ENCODE assay signal across 6 worm cellular contexts in the genomic region with DNA sequence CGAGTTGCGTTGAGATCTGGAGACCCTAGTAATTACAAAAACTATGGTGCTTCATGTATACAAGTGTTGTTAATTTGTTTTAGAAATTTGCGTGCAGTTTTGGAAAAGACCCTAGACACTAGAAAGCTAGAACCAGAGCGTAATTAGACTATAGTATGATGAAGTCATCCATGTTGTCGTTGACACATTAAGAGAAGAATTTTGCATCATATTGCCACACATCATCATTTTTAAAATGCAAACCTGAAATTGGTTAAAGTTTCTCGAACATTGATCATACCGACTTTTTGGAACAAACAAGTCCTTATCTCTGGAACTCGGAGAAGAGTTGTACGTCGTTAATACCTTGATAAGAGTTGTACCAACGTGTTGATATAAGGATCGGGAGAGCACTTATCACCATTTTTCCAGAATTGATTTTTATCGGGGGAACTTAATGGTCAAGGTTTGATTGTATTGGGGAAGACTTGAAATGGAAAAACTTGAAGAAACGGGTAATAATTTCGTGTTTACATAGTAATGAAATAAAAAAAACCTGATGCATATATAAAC.
TF ChIP-seq lines count a peak whose summit lies in the region.

No protein-coding gene starts in this region.

TF ChIP-seq in whole organism, L1 larva, 84 proteins besides CTCF, POLR2A, EP300 and RAD21 (continues in another document):
- TF ChIP-seq snpc-4 (tag; optimal IDR thresholded peaks at IDR 0.05; lab: Kevin White, UChicago) (no peak), lin-14 (GFP tag; optimal IDR thresholded peaks at IDR 0.05; lab: Kevin White, UChicago) (peak; percentile 26), ceh-82 (tag; optimal IDR thresholded peaks at IDR 0.05; lab: Kevin White, UChicago) (no peak), blmp-1 (tag; optimal IDR thresholded peaks at IDR 0.05; lab: Kevin White, UChicago) (no peak), skn-1 (tag; optimal IDR thresholded peaks at IDR 0.05; lab: Kevin White, UChicago) (no peak), isw-1 (GFP tag; IDR thresholded peaks at IDR 0.05; lab: Robert Waterston, UW) (no peak), lin-35 (GFP tag; optimal IDR thresholded peaks at IDR 0.05; lab: Kevin White, UChicago) (peak in 1 of 2 experiments; percentile 11), lin-39 (tag; optimal IDR thresholded peaks at IDR 0.05; lab: Kevin White, UChicago) (no peak), nhr-20 (tag; optimal IDR thresholded peaks at IDR 0.05; lab: Kevin White, UChicago) (peak; percentile 42), nhr-19 (GFP tag; conservative IDR thresholded peaks at IDR 0.05; lab: Robert Waterston, UW) (peak; percentile 27; the same call in 1 of the 2 replicates), lir-3 (tag; optimal IDR thresholded peaks at IDR 0.05; lab: Kevin White, UChicago; ENCODE audit: poor library complexity) (no peak), alr-1 (tag; optimal IDR thresholded peaks at IDR 0.05; lab: Kevin White, UChicago; ENCODE audit: borderline replicate concordance) (no peak), nhr-76 (tag; optimal IDR thresholded peaks at IDR 0.05; lab: Kevin White, UChicago) (no peak), xbp-1 (tag; optimal IDR thresholded peaks at IDR 0.05; lab: Kevin White, UChicago) (no peak)

TF ChIP-seq in whole organism, L2 larva, 48 proteins besides CTCF, POLR2A, EP300 and RAD21 (continues in another document):
- TF ChIP-seq sma-9 (GFP tag; optimal IDR thresholded peaks at IDR 0.05; lab: Kevin White, UChicago) (peak; percentile 92), sma-9 (tag; optimal IDR thresholded peaks at IDR 0.05; lab: Kevin White, UChicago) (no peak), zag-1 (tag; optimal IDR thresholded peaks at IDR 0.05; lab: Kevin White, UChicago) (no peak), egl-27 (tag; optimal IDR thresholded peaks at IDR 0.05; lab: Kevin White, UChicago) (no peak), ZK546.5 (tag; optimal IDR thresholded peaks at IDR 0.05; lab: Kevin White, UChicago) (no peak), F13H6.1 (tag; optimal IDR thresholded peaks at IDR 0.05; lab: Kevin White, UChicago) (peak; percentile 18), elt-1 (tag; optimal IDR thresholded peaks at IDR 0.05; lab: Kevin White, UChicago) (no peak), lsy-2 (tag; optimal IDR thresholded peaks at IDR 0.05; lab: Kevin White, UChicago) (no peak), nhr-6 (tag; optimal IDR thresholded peaks at IDR 0.05; lab: Kevin White, UChicago) (no peak), lin-13 (GFP tag; optimal IDR thresholded peaks at IDR 0.05; lab: Kevin White, UChicago) (no peak), fos-1 (tag; optimal IDR thresholded peaks at IDR 0.05; lab: Kevin White, UChicago) (peak; percentile 86), aly-2 (tag; optimal IDR thresholded peaks at IDR 0.05; lab: Kevin White, UChicago) (no peak), nhr-12 (tag; optimal IDR thresholded peaks at IDR 0.05; lab: Kevin White, UChicago) (no peak), peb-1 (tag; optimal IDR thresholded peaks at IDR 0.05; lab: Kevin White, UChicago) (no peak), sem-4 (tag; optimal IDR thresholded peaks at IDR 0.05; lab: Kevin White, UChicago) (no peak)

TF ChIP-seq in whole organism, L3 larva, 47 proteins besides CTCF, POLR2A, EP300 and RAD21 (continues in another document):
- TF ChIP-seq zag-1 (tag; optimal IDR thresholded peaks at IDR 0.05; lab: Kevin White, UChicago) (no peak), snpc-4 (tag; optimal IDR thresholded peaks at IDR 0.05; lab: Kevin White, UChicago) (no peak), ZK546.5 (tag; optimal IDR thresholded peaks at IDR 0.05; lab: Kevin White, UChicago) (no peak), ceh-16 (tag; optimal IDR thresholded peaks at IDR 0.05; lab: Kevin White, UChicago) (no peak), nhr-77 (tag; optimal IDR thresholded peaks at IDR 0.05; lab: Kevin White, UChicago) (no peak), skn-1 (tag; optimal IDR thresholded peaks at IDR 0.05; lab: Kevin White, UChicago) (peak; percentile 50), elt-3 (tag; optimal IDR thresholded peaks at IDR 0.05; lab: Kevin White, UChicago) (no peak), nhr-11 (tag; optimal IDR thresholded peaks at IDR 0.05; lab: Kevin White, UChicago) (no peak), nhr-12 (tag; optimal IDR thresholded peaks at IDR 0.05; lab: Kevin White, UChicago) (no peak), egl-27 (tag; optimal IDR thresholded peaks at IDR 0.05; lab: Kevin White, UChicago) (no peak), ztf-11 (tag; optimal IDR thresholded peaks at IDR 0.05; lab: Kevin White, UChicago) (no peak), jun-1 (tag; optimal IDR thresholded peaks at IDR 0.05; lab: Kevin White, UChicago) (peak; percentile 25), fkh-2 (tag; optimal IDR thresholded peaks at IDR 0.05; lab: Kevin White, UChicago) (no peak), elt-1 (tag; optimal IDR thresholded peaks at IDR 0.05; lab: Kevin White, UChicago) (no peak), aly-2 (tag; optimal IDR thresholded peaks at IDR 0.05; lab: Kevin White, UChicago) (no peak), sea-2 (GFP tag; optimal IDR thresholded peaks at IDR 0.05; lab: Kevin White, UChicago) (no peak)

TF ChIP-seq in whole organism, L4 larva, 104 proteins besides CTCF, POLR2A, EP300 and RAD21 (continues in another document):
- TF ChIP-seq dmd-6 (GFP tag; IDR thresholded peaks at IDR 0.05; lab: Robert Waterston, UW) (peak; percentile 94), gei-8 (GFP tag; optimal IDR thresholded peaks at IDR 0.05; lab: Kevin White, UChicago) (no peak), rbr-2 (tag; optimal IDR thresholded peaks at IDR 0.05; lab: Kevin White, UChicago) (no peak), pqm-1 (tag; optimal IDR thresholded peaks at IDR 0.05; lab: Kevin White, UChicago) (peak; percentile 79), hlh-11 (tag; optimal IDR thresholded peaks at IDR 0.05; lab: Kevin White, UChicago) (peak; percentile 86), nhr-102 (tag; optimal IDR thresholded peaks at IDR 0.05; lab: Kevin White, UChicago) (peak; percentile 8), lsy-2 (tag; optimal IDR thresholded peaks at IDR 0.05; lab: Kevin White, UChicago) (peak in 1 of 2 experiments; percentile 43), mep-1 (tag; optimal IDR thresholded peaks at IDR 0.05; lab: Kevin White, UChicago) (peak; percentile 10), hif-1 (tag; optimal IDR thresholded peaks at IDR 0.05; lab: Kevin White, UChicago) (peak in 1 of 2 experiments; percentile 81), aha-1 (tag; lab: Kevin White, UChicago) (no peak), php-3 (GFP tag; IDR thresholded peaks at IDR 0.05; lab: Robert Waterston, UW) (peak; percentile 80; the same call in 1 of the 2 replicates), nhr-28 (tag; optimal IDR thresholded peaks at IDR 0.05; lab: Kevin White, UChicago) (peak; percentile 56), daf-16 (GFP tag; optimal IDR thresholded peaks at IDR 0.05; lab: Kevin White, UChicago) (no peak), daf-16 (tag; optimal IDR thresholded peaks at IDR 0.05; lab: Kevin White, UChicago) (peak; percentile 98), nhr-11 (tag; optimal IDR thresholded peaks at IDR 0.05; lab: Kevin White, UChicago) (peak; percentile 43), nhr-77 (tag; optimal IDR thresholded peaks at IDR 0.05; lab: Kevin White, UChicago) (peak; percentile 6)

TF ChIP-seq in whole organism, late embryonic, 69 proteins besides CTCF, POLR2A, EP300 and RAD21:
- TF ChIP-seq elt-2 (tag; optimal IDR thresholded peaks at IDR 0.05; lab: Kevin White, UChicago) (peak; percentile 96), ref-2 (tag; optimal IDR thresholded peaks at IDR 0.05; lab: Kevin White, UChicago) (no peak), rnt-1 (tag; optimal IDR thresholded peaks at IDR 0.05; lab: Kevin White, UChicago) (no peak)

TF ChIP-seq in whole organism, young adult, 124 proteins besides CTCF, POLR2A, EP300 and RAD21:
- peak; percentile 3 for TF ChIP-seq atf-7 (tag; optimal IDR thresholded peaks at IDR 0.05; lab: Kevin White, UChicago)
- TF ChIP-seq ztf-22 (GFP tag; optimal IDR thresholded peaks at IDR 0.05; lab: Kevin White, UChicago) = peak; percentile 35
- TF ChIP-seq F37B4.10 (GFP tag; IDR thresholded peaks at IDR 0.05; lab: Robert Waterston, UW) = no peak
- no peak for TF ChIP-seq K12H6.12 (tag; optimal IDR thresholded peaks at IDR 0.05; lab: Kevin White, UChicago)
- peak; percentile 87 for TF ChIP-seq nhr-80 (tag; optimal IDR thresholded peaks at IDR 0.05; lab: Kevin White, UChicago)
